Fruit fly (Drosophila melanogaster) whole organism, embryonic: ENCODE results near the gene mRpS35.

Experiments used
- Bdp1 ChIP-seq: fragments of 200-800 bp; sonication (Bioruptor generic); optimal IDR thresholded peaks from 3 replicates; lab custom pipeline; 2016; ENCODE audit warnings: missing biosample characterization, missing genetic modification characterization
- CG10209 ChIP-seq: fragments of 200-800 bp; sonication (Bioruptor generic); optimal IDR thresholded peaks from 3 replicates; lab custom pipeline; 2017; ENCODE audit warnings: missing biosample characterization, mild to moderate bottlenecking, missing genetic modification characterization, missing genetic modification reagents
- CG12071 ChIP-seq: fragments of 200-800 bp; sonication (Bioruptor generic); optimal IDR thresholded peaks from 3 replicates; lab custom pipeline; 2018; ENCODE audit warnings: missing biosample characterization, mild to moderate bottlenecking, missing genetic modification characterization
- CG12391 ChIP-seq: fragments of 200-800 bp; sonication (Bioruptor generic); optimal IDR thresholded peaks from 3 replicates; lab custom pipeline; 2018; ENCODE audit warnings: missing biosample characterization, mild to moderate bottlenecking, missing genetic modification characterization, moderate library complexity
- CG14667 ChIP-seq: fragments of 200-800 bp; sonication (Bioruptor generic); IDR thresholded peaks from 2 replicates; pipeline ENCODE4 v1.3.6; 2022; ENCODE audit warnings: missing biosample characterization, missing genetic modification characterization
- CG18011 ChIP-seq: fragments of 200-800 bp; sonication (Bioruptor generic); optimal IDR thresholded peaks from 2 replicates; lab custom pipeline; 2017; ENCODE audit warnings: missing biosample characterization, missing genetic modification characterization, mild to moderate bottlenecking, moderate library complexity, missing genotype
- CG18619 ChIP-seq: fragments of 200-800 bp; sonication (Bioruptor generic); optimal IDR thresholded peaks from 3 replicates; lab custom pipeline; 2017; ENCODE audit warnings: missing biosample characterization, mild to moderate bottlenecking, missing genetic modification characterization
- CG30403 ChIP-seq: fragments of 200-800 bp; sonication (Bioruptor generic); optimal IDR thresholded peaks from 3 replicates; lab custom pipeline; 2016; ENCODE audit warnings: missing biosample characterization, missing genetic modification characterization
- CG31365 ChIP-seq: fragments of 200-800 bp; sonication (Bioruptor generic); optimal IDR thresholded peaks from 2 replicates; lab custom pipeline; 2018; ENCODE audit warnings: missing biosample characterization, mild to moderate bottlenecking, missing genetic modification characterization
- CG3838 ChIP-seq: fragments of 200-800 bp; sonication (Bioruptor generic); optimal IDR thresholded peaks from 3 replicates; lab custom pipeline; 2016; ENCODE audit warnings: missing biosample characterization, missing genetic modification characterization
- CG3995 ChIP-seq: fragments of 200-800 bp; sonication (Bioruptor generic); optimal IDR thresholded peaks from 3 replicates; lab custom pipeline; 2016; ENCODE audit warnings: missing biosample characterization, missing genetic modification characterization
- CG4424 ChIP-seq: fragments of 200-800 bp; sonication (Bioruptor generic); optimal IDR thresholded peaks from 3 replicates; lab custom pipeline; 2016; ENCODE audit warnings: missing biosample characterization, missing genetic modification characterization
- CG5180 ChIP-seq: fragments of 200-800 bp; sonication (Bioruptor generic); optimal IDR thresholded peaks from 3 replicates; lab custom pipeline; 2017; ENCODE audit warnings: missing biosample characterization, missing genetic modification characterization, mild to moderate bottlenecking, moderate library complexity, missing genetic modification reagents
- CG6175 ChIP-seq: fragments of 200-800 bp; sonication (Bioruptor generic); IDR thresholded peaks from 3 replicates; pipeline ENCODE4 v1.3.6; 2022; ENCODE audit warnings: missing biosample characterization, missing genetic modification characterization
- CG7745 ChIP-seq: fragments of 200-800 bp; sonication (Bioruptor generic); optimal IDR thresholded peaks from 2 replicates; lab custom pipeline; 2018; ENCODE audit warnings: missing biosample characterization, mild to moderate bottlenecking, missing genetic modification characterization, moderate library complexity
- Chrac-16 ChIP-seq: fragments of 200-800 bp; sonication (Bioruptor generic); optimal IDR thresholded peaks from 3 replicates; lab custom pipeline; 2016; ENCODE audit warnings: missing biosample characterization, missing genetic modification characterization
- CkIIα-i1 ChIP-seq: fragments of 200-800 bp; sonication (Bioruptor generic); IDR thresholded peaks from 2 replicates; pipeline ENCODE4 v1.3.6; 2022; ENCODE audit warnings: missing biosample characterization, missing genetic modification characterization
- Dbx ChIP-seq: fragments of 200-800 bp; sonication (Bioruptor generic); IDR thresholded peaks from 3 replicates; pipeline ENCODE4 v1.3.6; 2022; ENCODE audit warnings: missing biosample characterization, missing genetic modification characterization
- Deaf1 ChIP-seq: fragments of 200-800 bp; optimal IDR thresholded peaks from 3 replicates; lab custom pipeline; 2019; ENCODE audit warnings: missing biosample characterization, mild to moderate bottlenecking, missing genetic modification characterization, moderate library complexity
- Elba2 ChIP-seq: fragments of 200-800 bp; sonication (Bioruptor generic); optimal IDR thresholded peaks from 3 replicates; lab custom pipeline; 2016; ENCODE audit warnings: missing biosample characterization, missing genetic modification characterization
- Hey ChIP-seq: fragments of 200-800 bp; sonication (Bioruptor generic); optimal IDR thresholded peaks from 3 replicates; lab custom pipeline; 2018; ENCODE audit warnings: missing biosample characterization, mild to moderate bottlenecking, missing genetic modification characterization
- Hsf ChIP-seq: fragments of 200-800 bp; sonication (Bioruptor generic); optimal IDR thresholded peaks from 3 replicates; lab custom pipeline; 2016; ENCODE audit warnings: missing biosample characterization, missing genetic modification characterization
- Mes4 ChIP-seq: fragments of 200-800 bp; sonication (Bioruptor generic); optimal IDR thresholded peaks from 2 replicates; lab custom pipeline; 2016; ENCODE audit warnings: missing biosample characterization, missing genetic modification characterization
- NfI ChIP-seq: fragments of 200-800 bp; sonication (Bioruptor generic); optimal IDR thresholded peaks from 3 replicates; lab custom pipeline; 2018; ENCODE audit warnings: missing biosample characterization, mild to moderate bottlenecking, missing genetic modification characterization, moderate library complexity
- Sin3A ChIP-seq: fragments of >200 bp; optimal IDR thresholded peaks from 2 replicates; lab custom pipeline; 2018
- Trl ChIP-seq, 3 experiments: fragments of >200 bp in 2 of 3; fragments of 200-800 bp in 1 of 3; sonication (Bioruptor generic) in 1 of 3; optimal IDR thresholded peaks; 2 replicates in 1 of 3; 3 replicates in 2 of 3; lab custom pipeline; 2016 to 2017; ENCODE audit warnings: missing biosample characterization in 1 of 3, missing genetic modification characterization in 1 of 3
- Xrp1 ChIP-seq: fragments of 200-800 bp; sonication (Bioruptor generic); IDR thresholded peaks from 2 replicates; pipeline ENCODE4 v1.3.6; 2022; ENCODE audit warnings: missing biosample characterization, missing genetic modification characterization
- abd-A ChIP-seq: fragments of 200-800 bp; sonication (Bioruptor generic); optimal IDR thresholded peaks from 3 replicates; lab custom pipeline; 2019; ENCODE audit warnings: missing biosample characterization, mild to moderate bottlenecking, missing genetic modification characterization, moderate library complexity
- amos ChIP-seq: fragments of 200-800 bp; sonication (Bioruptor generic); IDR thresholded peaks from 2 replicates; pipeline ENCODE4 v1.3.6; 2022; ENCODE audit warnings: missing biosample characterization, missing genetic modification characterization; ENCODE audit not compliant: partially characterized antibody
- chn ChIP-seq: fragments of 200-800 bp; sonication (Bioruptor generic); optimal IDR thresholded peaks from 2 replicates; lab custom pipeline; 2016; ENCODE audit warnings: missing biosample characterization, missing genetic modification characterization
- corto ChIP-seq: fragments of 200-800 bp; sonication (Bioruptor generic); optimal IDR thresholded peaks from 2 replicates; lab custom pipeline; 2016; ENCODE audit warnings: missing biosample characterization, mild to moderate bottlenecking, missing genetic modification characterization, moderate library complexity
- cwo ChIP-seq: fragments of 200-800 bp; sonication (Bioruptor generic); optimal IDR thresholded peaks from 3 replicates; lab custom pipeline; 2017; ENCODE audit warnings: missing biosample characterization, missing genetic modification characterization, mild to moderate bottlenecking, moderate library complexity, missing genetic modification reagents
- en ChIP-seq: fragments of 200-800 bp; sonication (Bioruptor generic); optimal IDR thresholded peaks from 2 replicates; lab custom pipeline; 2016; ENCODE audit warnings: missing biosample characterization, missing genetic modification characterization
- eyg ChIP-seq: fragments of 200-800 bp; sonication (Bioruptor generic); optimal IDR thresholded peaks from 3 replicates; lab custom pipeline; 2016; ENCODE audit warnings: missing biosample characterization, missing genetic modification characterization
- gcm ChIP-seq: fragments of 200-800 bp; sonication (Bioruptor generic); optimal IDR thresholded peaks from 2 replicates; lab custom pipeline; 2019; ENCODE audit warnings: missing biosample characterization, mild to moderate bottlenecking, missing genetic modification characterization, moderate library complexity
- ind ChIP-seq: fragments of 200-800 bp; sonication (Bioruptor generic); optimal IDR thresholded peaks from 3 replicates; lab custom pipeline; 2016; ENCODE audit warnings: missing biosample characterization, missing genetic modification characterization
- lola ChIP-seq, 3 experiments: fragments of >200 bp in 2 of 3; fragments of 200-800 bp in 1 of 3; sonication (Bioruptor generic) in 1 of 3; optimal IDR thresholded peaks; 2 replicates each; lab custom pipeline; 2017 to 2019; ENCODE audit warnings: missing biosample characterization in 3 of 3, missing genetic modification characterization in 3 of 3, mild to moderate bottlenecking in 1 of 3, moderate library complexity in 1 of 3
- nerfin-1 ChIP-seq: fragments of 200-800 bp; sonication (Bioruptor generic); optimal IDR thresholded peaks from 3 replicates; lab custom pipeline; 2019; ENCODE audit warnings: missing biosample characterization, mild to moderate bottlenecking, missing genetic modification characterization, moderate library complexity
- nerfin-2 ChIP-seq: fragments of 200-800 bp; sonication (Bioruptor generic); IDR thresholded peaks from 2 replicates; pipeline ENCODE4 v1.3.6; 2022; ENCODE audit warnings: missing biosample characterization, missing genetic modification characterization; ENCODE audit not compliant: partially characterized antibody
- odd ChIP-seq: fragments of 200-800 bp; sonication (Bioruptor generic); optimal IDR thresholded peaks from 2 replicates; lab custom pipeline; 2017; ENCODE audit warnings: missing biosample characterization, mild to moderate bottlenecking, missing genetic modification characterization
- pnt ChIP-seq: fragments of 200-800 bp; sonication (Bioruptor generic); optimal IDR thresholded peaks from 3 replicates; lab custom pipeline; 2016; ENCODE audit warnings: missing biosample characterization, missing genetic modification characterization
- row ChIP-seq: fragments of 200-800 bp; sonication (Bioruptor generic); IDR thresholded peaks from 3 replicates; pipeline ENCODE4 v1.3.6; 2022; ENCODE audit warnings: missing biosample characterization, missing genetic modification characterization
- salm ChIP-seq: fragments of 200-800 bp; sonication (Bioruptor generic); optimal IDR thresholded peaks from 2 replicates; lab custom pipeline; 2018; ENCODE audit warnings: missing biosample characterization, mild to moderate bottlenecking, missing genetic modification characterization
- scrt ChIP-seq: fragments of 200-800 bp; sonication (Bioruptor generic); optimal IDR thresholded peaks from 2 replicates; lab custom pipeline; 2018; ENCODE audit warnings: missing biosample characterization, mild to moderate bottlenecking, missing genetic modification characterization, moderate library complexity
- sens-2 ChIP-seq: fragments of 200-800 bp; sonication (Bioruptor generic); IDR thresholded peaks from 2 replicates; pipeline ENCODE4 v1.3.6; 2022; ENCODE audit warnings: missing biosample characterization, missing genetic modification characterization
- sim ChIP-seq: fragments of 200-800 bp; sonication (Bioruptor generic); IDR thresholded peaks from 2 replicates; pipeline ENCODE4 v1.3.6; 2022; ENCODE audit warnings: missing biosample characterization, missing genetic modification characterization
- tll ChIP-seq, 2 experiments: fragments of 200-800 bp in 1 of 2; fragments of >200 bp in 1 of 2; sonication (Bioruptor generic) in 1 of 2; optimal IDR thresholded peaks; 2 replicates each; lab custom pipeline; 2017 to 2019; ENCODE audit warnings: missing biosample characterization in 2 of 2, missing genetic modification characterization in 2 of 2, mild to moderate bottlenecking in 1 of 2, moderate library complexity in 1 of 2
- usp ChIP-seq: fragments of >200 bp; optimal IDR thresholded peaks from 2 replicates; lab custom pipeline; 2017; ENCODE audit warnings: missing biosample characterization, missing genetic modification characterization
- vvl ChIP-seq: fragments of 200-800 bp; sonication (Bioruptor generic); IDR thresholded peaks from 2 replicates; pipeline ENCODE4 v1.3.6; 2022; ENCODE audit warnings: missing biosample characterization, missing genetic modification characterization
- wek ChIP-seq: fragments of 200-800 bp; sonication (Bioruptor generic); optimal IDR thresholded peaks from 3 replicates; lab custom pipeline; 2018; ENCODE audit warnings: missing biosample characterization, mild to moderate bottlenecking, missing genetic modification characterization, moderate library complexity
- zfh1 ChIP-seq: fragments of 200-800 bp; sonication (Bioruptor generic); IDR thresholded peaks from 3 replicates; pipeline ENCODE4 v1.3.6; 2022; ENCODE audit warnings: missing biosample characterization, missing genetic modification characterization

The mRpS35 gene

dm6 chr3L:2822955-2823354 lies 42.3 kb downstream of the mRpS35 start (continued):
- TF ChIP-seq Chrac-16 (GFP tag; lab: Kevin White, UChicago) (no peak), usp (GFP tag; lab: Kevin White, UChicago) (no peak), CG6175 (GFP tag; lab: Robert Waterston, UW) (no peak), ind (peak; percentile 44), Xrp1 (GFP tag; lab: Robert Waterston, UW) (peak; percentile 68), CG14667 (0 out of 2 replicates have a peak, but pooled peaks have one; percentile 29), CG10209 (GFP tag; lab: Kevin White, UChicago) (peak; percentile 26), CG31365 (tag; lab: Kevin White, UChicago) (no peak), gcm (GFP tag; lab: Kevin White, UChicago) (no peak), CG7745 (tag; lab: Kevin White, UChicago) (no peak), CG3995 (no peak), NfI (GFP tag; lab: Kevin White, UChicago) (no peak), Trl (optimal IDR thresholded peaks at IDR 0.05; lab: Kevin White, UChicago) (no peak), Trl (GFP tag; optimal IDR thresholded peaks at IDR 0.05; lab: Kevin White, UChicago) (no peak), CG18619 (GFP tag; lab: Kevin White, UChicago) (no peak), CG4424 (GFP tag; lab: Kevin White, UChicago) (no peak), vvl (GFP tag; lab: Robert Waterston, UW) (peak; percentile 62), nerfin-1 (no peak), scrt (GFP tag; lab: Kevin White, UChicago) (peak; percentile 55), chn (no peak), Mes4 (GFP tag; lab: Kevin White, UChicago) (no peak), CG30403 (GFP tag; lab: Kevin White, UChicago) (peak; percentile 52), CG12071 (no peak), eyg (no peak), nerfin-2 (GFP tag; lab: Robert Waterston, UW) (no peak), corto (GFP tag; lab: Kevin White, UChicago) (peak; percentile 55), CG5180 (GFP tag; lab: Kevin White, UChicago) (no peak), CG3838 (GFP tag; lab: Kevin White, UChicago) (no peak), lola (GFP tag; optimal IDR thresholded peaks at IDR 0.05; lab: Kevin White, UChicago) (no peak), cwo (GFP tag; lab: Kevin White, UChicago) (peak; percentile 53), Hsf (peak; percentile 26), wek (GFP tag; lab: Kevin White, UChicago) (no peak), abd-A (no peak), CG12391 (tag; lab: Kevin White, UChicago) (peak; percentile 48), Elba2 (GFP tag; lab: Kevin White, UChicago) (no peak), Dbx (0 out of 3 replicates have a peak, but pooled peaks have one; percentile 44), amos (GFP tag; lab: Robert Waterston, UW) (no peak), sim (GFP tag; lab: Robert Waterston, UW) (no peak), Sin3A (lab: Kevin White, UChicago) (no peak), CkIIα-i1 (GFP tag; lab: Robert Waterston, UW) (no peak), salm (no peak), tll (GFP tag; optimal IDR thresholded peaks at IDR 0.05; lab: Kevin White, UChicago) (no peak), sens-2 (GFP tag; lab: Robert Waterston, UW) (no peak), odd (GFP tag; lab: Kevin White, UChicago) (no peak), row (GFP tag; lab: Robert Waterston, UW) (peak; percentile 68), pnt (GFP tag; lab: Kevin White, UChicago) (no peak), Bdp1 (GFP tag; lab: Kevin White, UChicago) (no peak), Deaf1 (tag; lab: Kevin White, UChicago) (no peak), Hey (tag; lab: Kevin White, UChicago) (no peak), CG18011 (GFP tag; lab: Kevin White, UChicago) (no peak), en (no peak), zfh1 (peak; percentile 64; the same call in 1 of the 3 replicates)
